Worm (Caenorhabditis elegans): ENCODE results near the gene txt-5.

ce11 chrV:7839485-7839884, 2.6 kb upstream of the txt-5 start, which contains the start of gene C37C3.12:
- no peak for TF ChIP-seq ama-1 (optimal IDR thresholded peaks at IDR 0.05)
- TF ChIP-seq lsy-2 (tag; optimal IDR thresholded peaks at IDR 0.05) = no peak
- TF ChIP-seq egl-27 (tag; optimal IDR thresholded peaks at IDR 0.05) = no peak
- no peak for TF ChIP-seq ztf-4 (tag; optimal IDR thresholded peaks at IDR 0.05)
- TF ChIP-seq ceh-16 (tag; optimal IDR thresholded peaks at IDR 0.05) = no peak
- no peak for TF ChIP-seq C34F6.9 (tag; optimal IDR thresholded peaks at IDR 0.05)
- no peak for TF ChIP-seq ztf-11 (tag; optimal IDR thresholded peaks at IDR 0.05)
- TF ChIP-seq nhr-10 (tag; optimal IDR thresholded peaks at IDR 0.05) = no peak
- TF ChIP-seq nhr-23 (tag; optimal IDR thresholded peaks at IDR 0.05) = no peak
- no peak for TF ChIP-seq nhr-12 (tag; optimal IDR thresholded peaks at IDR 0.05)
- TF ChIP-seq sma-9 (GFP tag; optimal IDR thresholded peaks at IDR 0.05) = no peak
- no peak for TF ChIP-seq sma-9 (tag; optimal IDR thresholded peaks at IDR 0.05)
- no peak for TF ChIP-seq lin-39 (tag; optimal IDR thresholded peaks at IDR 0.05)
- no peak for TF ChIP-seq fos-1 (tag; optimal IDR thresholded peaks at IDR 0.05)

All from whole organism, L2 larva.